Fruit fly (Drosophila melanogaster) whole organism, embryonic: ENCODE measurements around the gene Nup358.

Source experiments
- CG10209 ChIP-seq: fragments of 200-800 bp; sonication (Bioruptor generic); optimal IDR thresholded peaks from 3 replicates; lab custom pipeline; 2017; ENCODE audit warnings: missing biosample characterization, mild to moderate bottlenecking, missing genetic modification characterization, missing genetic modification reagents
- CG10565 ChIP-seq: fragments of 200-800 bp; sonication (Bioruptor generic); optimal IDR thresholded peaks from 3 replicates; lab custom pipeline; 2016; ENCODE audit warnings: missing biosample characterization, mild to moderate bottlenecking, missing genetic modification characterization
- CG11247 ChIP-seq: fragments of 200-800 bp; sonication (Bioruptor generic); IDR thresholded peaks from 2 replicates; pipeline ENCODE4 v1.3.6; 2022; ENCODE audit warnings: missing biosample characterization, missing genetic modification characterization
- CG12236 ChIP-seq: fragments of 200-800 bp; sonication (Bioruptor generic); optimal IDR thresholded peaks from 2 replicates; lab custom pipeline; 2016; ENCODE audit warnings: missing biosample characterization, missing genetic modification characterization
- CG13296 ChIP-seq: fragments of 200-800 bp; sonication (Bioruptor generic); optimal IDR thresholded peaks from 3 replicates; lab custom pipeline; 2018; ENCODE audit warnings: missing biosample characterization, mild to moderate bottlenecking, missing genetic modification characterization
- CG14965 ChIP-seq: fragments of 200-800 bp; sonication (Bioruptor generic); optimal IDR thresholded peaks from 2 replicates; lab custom pipeline; 2016; ENCODE audit warnings: missing biosample characterization, missing genetic modification characterization, borderline replicate concordance
- CG15514 ChIP-seq: fragments of 200-800 bp; sonication (Bioruptor generic); optimal IDR thresholded peaks from 3 replicates; lab custom pipeline; 2017; ENCODE audit warnings: missing biosample characterization, missing genetic modification characterization, mild to moderate bottlenecking, moderate library complexity, missing genetic modification reagents
- CG15601 ChIP-seq: fragments of 200-800 bp; sonication (Bioruptor generic); optimal IDR thresholded peaks from 3 replicates; lab custom pipeline; 2019; ENCODE audit warnings: missing biosample characterization, mild to moderate bottlenecking, missing genetic modification characterization, moderate library complexity
- CG16815 ChIP-seq: fragments of 200-800 bp; sonication (Bioruptor generic); optimal IDR thresholded peaks from 3 replicates; lab custom pipeline; 2017; ENCODE audit warnings: missing biosample characterization, mild to moderate bottlenecking, missing genetic modification characterization
- CG17186 ChIP-seq: fragments of 200-800 bp; sonication (Bioruptor generic); optimal IDR thresholded peaks from 3 replicates; lab custom pipeline; 2017; ENCODE audit warnings: missing biosample characterization, missing genetic modification reagents, missing genetic modification characterization
- CG2116 ChIP-seq: fragments of 200-800 bp; sonication (Bioruptor generic); optimal IDR thresholded peaks from 3 replicates; lab custom pipeline; 2018; ENCODE audit warnings: missing biosample characterization, mild to moderate bottlenecking, missing genetic modification characterization
- CG2889 ChIP-seq: fragments of 200-800 bp; sonication (Bioruptor generic); IDR thresholded peaks from 3 replicates; pipeline ENCODE4 v1.3.6; 2022; ENCODE audit warnings: missing biosample characterization, missing genetic modification characterization
- CG31388 ChIP-seq: fragments of 200-800 bp; sonication (Bioruptor generic); optimal IDR thresholded peaks from 2 replicates; lab custom pipeline; 2016; ENCODE audit warnings: missing biosample characterization, missing genetic modification characterization
- CG32532 ChIP-seq: fragments of 200-800 bp; sonication (Bioruptor generic); IDR thresholded peaks from 2 replicates; pipeline ENCODE4 v1.3.6; 2022; ENCODE audit warnings: missing biosample characterization, missing genetic modification characterization
- CG6765 ChIP-seq: fragments of 200-800 bp; sonication (Bioruptor generic); optimal IDR thresholded peaks from 3 replicates; lab custom pipeline; 2017; ENCODE audit warnings: missing biosample characterization, mild to moderate bottlenecking, missing genetic modification characterization
- CG6791 ChIP-seq: fragments of 200-800 bp; sonication (Bioruptor generic); IDR thresholded peaks from 3 replicates; pipeline ENCODE4 v1.3.6; 2022; ENCODE audit warnings: missing biosample characterization, missing genetic modification characterization; ENCODE audit not compliant: partially characterized antibody
- CG7928 ChIP-seq: fragments of 200-800 bp; sonication (Bioruptor generic); optimal IDR thresholded peaks from 2 replicates; lab custom pipeline; 2017; ENCODE audit warnings: missing biosample characterization, mild to moderate bottlenecking, missing genetic modification characterization
- CoRest ChIP-seq: fragments of 200-800 bp; sonication (Bioruptor generic); optimal IDR thresholded peaks from 3 replicates; lab custom pipeline; 2018; ENCODE audit warnings: missing biosample characterization, mild to moderate bottlenecking, missing genetic modification characterization, moderate library complexity
- Dad ChIP-seq: fragments of 200-800 bp; sonication (Bioruptor generic); optimal IDR thresholded peaks from 3 replicates; lab custom pipeline; 2016; ENCODE audit warnings: missing biosample characterization, missing genetic modification characterization
- Dll ChIP-seq: fragments of 200-800 bp; sonication (Bioruptor generic); IDR thresholded peaks from 4 replicates; pipeline ENCODE4 v1.3.6; 2022; ENCODE audit warnings: missing biosample characterization, missing genetic modification characterization; ENCODE audit not compliant: partially characterized antibody
- Ets65A ChIP-seq: fragments of 200-800 bp; sonication (Bioruptor generic); peaks from one replicate; lab custom pipeline; 2016; ENCODE audit warnings: missing biosample characterization, missing genetic modification characterization
- HLH4C ChIP-seq: fragments of 200-800 bp; sonication (Bioruptor generic); IDR thresholded peaks from 3 replicates; pipeline ENCODE4 v1.3.6; 2022; ENCODE audit warnings: missing biosample characterization, missing genetic modification characterization; ENCODE audit not compliant: partially characterized antibody
- Opbp ChIP-seq: fragments of 200-800 bp; sonication (Bioruptor generic); IDR thresholded peaks from 3 replicates; pipeline ENCODE4 v1.3.6; 2022; ENCODE audit warnings: missing biosample characterization, missing genetic modification characterization; ENCODE audit not compliant: partially characterized antibody
- Scr ChIP-seq: fragments of 200-800 bp; sonication (Bioruptor generic); IDR thresholded peaks from 2 replicates; pipeline ENCODE4 v1.3.6; 2022; ENCODE audit warnings: missing biosample characterization, missing genetic modification characterization; ENCODE audit not compliant: partially characterized antibody
- Sin3A ChIP-seq: fragments of >200 bp; optimal IDR thresholded peaks from 2 replicates; lab custom pipeline; 2018
- Sox102F ChIP-seq: fragments of 200-800 bp; sonication (Bioruptor generic); optimal IDR thresholded peaks from 2 replicates; lab custom pipeline; 2018; ENCODE audit warnings: missing biosample characterization, mild to moderate bottlenecking, missing genetic modification characterization, moderate library complexity
- Sry-δ ChIP-seq: fragments of 200-800 bp; sonication (Bioruptor generic); optimal IDR thresholded peaks from 2 replicates; lab custom pipeline; 2016; ENCODE audit warnings: missing biosample characterization, missing genetic modification characterization
- al ChIP-seq: fragments of 200-800 bp; sonication (Bioruptor generic); IDR thresholded peaks from 2 replicates; pipeline ENCODE4 v1.3.6; 2022; ENCODE audit warnings: missing biosample characterization, missing genetic modification characterization
- bab2 ChIP-seq: fragments of 200-800 bp; sonication (Bioruptor generic); optimal IDR thresholded peaks from 2 replicates; lab custom pipeline; 2016; ENCODE audit warnings: missing biosample characterization, missing genetic modification characterization
- btn ChIP-seq: fragments of 200-800 bp; sonication (Bioruptor generic); optimal IDR thresholded peaks from 2 replicates; lab custom pipeline; 2016; ENCODE audit warnings: missing biosample characterization, missing genetic modification characterization
- corto ChIP-seq: fragments of 200-800 bp; sonication (Bioruptor generic); optimal IDR thresholded peaks from 2 replicates; lab custom pipeline; 2016; ENCODE audit warnings: missing biosample characterization, mild to moderate bottlenecking, missing genetic modification characterization, moderate library complexity
- dm ChIP-seq: fragments of 200-800 bp; sonication (Bioruptor generic); optimal IDR thresholded peaks from 3 replicates; lab custom pipeline; 2016; ENCODE audit warnings: missing biosample characterization, missing genetic modification characterization
- esg ChIP-seq: fragments of 200-800 bp; sonication (Bioruptor generic); conservative IDR thresholded peaks from 2 replicates; pipeline ENCODE4 v1.3.6; 2022; ENCODE audit warnings: missing biosample characterization, missing genetic modification characterization
- fd64A ChIP-seq: fragments of 200-800 bp; sonication (Bioruptor generic); optimal IDR thresholded peaks from 3 replicates; lab custom pipeline; 2018; ENCODE audit warnings: missing biosample characterization, mild to moderate bottlenecking, missing genetic modification characterization
- fru ChIP-seq: fragments of >200 bp; optimal IDR thresholded peaks from 2 replicates; lab custom pipeline; 2017
- gce ChIP-seq: fragments of 200-800 bp; sonication (Bioruptor generic); IDR thresholded peaks from 3 replicates; pipeline ENCODE4 v1.3.6; 2022; ENCODE audit warnings: missing biosample characterization, missing genetic modification characterization
- gsb-n ChIP-seq: fragments of 200-800 bp; sonication (Bioruptor generic); optimal IDR thresholded peaks from 3 replicates; lab custom pipeline; 2018; ENCODE audit warnings: missing biosample characterization, mild to moderate bottlenecking, missing genetic modification characterization
- inv ChIP-seq: fragments of 200-800 bp; sonication (Bioruptor generic); IDR thresholded peaks from 2 replicates; pipeline ENCODE4 v1.3.6; 2022; ENCODE audit warnings: missing biosample characterization, missing genetic modification characterization; ENCODE audit not compliant: partially characterized antibody
- kah ChIP-seq: fragments of 200-800 bp; sonication (Bioruptor generic); optimal IDR thresholded peaks from 2 replicates; lab custom pipeline; 2018; ENCODE audit warnings: missing biosample characterization, mild to moderate bottlenecking, missing genetic modification characterization
- knrl ChIP-seq: fragments of 200-800 bp; sonication (Bioruptor generic); IDR thresholded peaks from 3 replicates; pipeline ENCODE4 v1.3.6; 2022; ENCODE audit warnings: missing biosample characterization, missing genetic modification characterization; ENCODE audit not compliant: partially characterized antibody
- pb ChIP-seq: fragments of 200-800 bp; sonication (Bioruptor generic); optimal IDR thresholded peaks from 3 replicates; lab custom pipeline; 2016; ENCODE audit warnings: missing biosample characterization, missing genetic modification characterization
- pho ChIP-seq: fragments of 200-800 bp; sonication (Bioruptor generic); optimal IDR thresholded peaks from 2 replicates; lab custom pipeline; 2016; ENCODE audit warnings: missing biosample characterization, missing genetic modification characterization
- sc ChIP-seq, 3 experiments: fragments of >200 bp in 2 of 3; fragments of 200-800 bp in 1 of 3; sonication (Bioruptor generic) in 1 of 3; optimal IDR thresholded peaks; 2 replicates in 2 of 3; 3 replicates in 1 of 3; lab custom pipeline; 2017; ENCODE audit warnings: mild to moderate bottlenecking in 1 of 3, missing biosample characterization in 1 of 3, missing genetic modification characterization in 1 of 3, missing genetic modification reagents in 1 of 3
- so ChIP-seq: fragments of 200-800 bp; sonication (Bioruptor generic); IDR thresholded peaks from 3 replicates; pipeline ENCODE4 v1.3.6; 2022; ENCODE audit warnings: missing biosample characterization, missing genetic modification characterization
- sob ChIP-seq: fragments of 200-800 bp; sonication (Bioruptor generic); IDR thresholded peaks from 2 replicates; pipeline ENCODE4 v1.3.6; 2022; ENCODE audit warnings: missing biosample characterization, missing genetic modification characterization
- tap ChIP-seq: fragments of 200-800 bp; optimal IDR thresholded peaks from 3 replicates; lab custom pipeline; 2019; ENCODE audit warnings: missing biosample characterization, mild to moderate bottlenecking, missing genetic modification characterization, moderate library complexity
- vnd ChIP-seq: fragments of 200-800 bp; sonication (Bioruptor generic); IDR thresholded peaks from 3 replicates; pipeline ENCODE4 v1.3.6; 2022; ENCODE audit warnings: missing biosample characterization, missing genetic modification characterization; ENCODE audit not compliant: partially characterized antibody
- wor ChIP-seq: fragments of 200-800 bp; sonication (Bioruptor generic); IDR thresholded peaks from 2 replicates; pipeline ENCODE4 v1.3.6; 2022; ENCODE audit warnings: missing biosample characterization, missing genetic modification characterization

Gene Nup358

dm6 chr3R:25249145-25250141, at the start of gene Nup358 (continued):
- TF ChIP-seq CG15601 (peak; percentile 37), so (GFP tag; lab: Robert Waterston, UW) (no peak), CG10565 (GFP tag; lab: Kevin White, UChicago) (no peak), CoRest (tag; lab: Kevin White, UChicago) (peak; percentile 22), CG11247 (GFP tag; lab: Robert Waterston, UW) (no peak), Ets65A (GFP tag; lab: Kevin White, UChicago) (no peak), CG32532 (GFP tag; lab: Robert Waterston, UW) (peak; percentile 21; the same call in 1 of the 2 replicates), pho (GFP tag; lab: Kevin White, UChicago) (peak; percentile 5), tap (tag; lab: Kevin White, UChicago) (no peak), CG16815 (GFP tag; lab: Kevin White, UChicago) (no peak), CG13296 (GFP tag; lab: Kevin White, UChicago) (no peak), gsb-n (tag; lab: Kevin White, UChicago) (no peak), CG15514 (peak; percentile 33), inv (GFP tag; lab: Robert Waterston, UW) (peak; percentile 98), bab2 (GFP tag; lab: Kevin White, UChicago) (no peak), CG2889 (no peak), Sry-δ (peak; percentile 91), Sox102F (GFP tag; lab: Kevin White, UChicago) (no peak), Scr (GFP tag; lab: Robert Waterston, UW) (peak; percentile 98), sob (GFP tag; lab: Robert Waterston, UW) (no peak), fd64A (GFP tag; lab: Kevin White, UChicago) (no peak), CG31388 (GFP tag; lab: Kevin White, UChicago) (no peak), Sin3A (lab: Kevin White, UChicago) (peak; percentile 75), Dll (GFP tag; lab: Robert Waterston, UW) (peak; percentile 96), CG14965 (GFP tag; lab: Kevin White, UChicago) (no peak), CG7928 (GFP tag; lab: Kevin White, UChicago) (peak; percentile 8), HLH4C (GFP tag; lab: Robert Waterston, UW) (peak; percentile 99), vnd (GFP tag; lab: Robert Waterston, UW) (peak; percentile 97), gce (GFP tag; lab: Robert Waterston, UW) (no peak), sc (optimal IDR thresholded peaks at IDR 0.05; lab: Kevin White, UChicago) (no peak), sc (GFP tag; optimal IDR thresholded peaks at IDR 0.05; lab: Kevin White, UChicago) (no peak), kah (GFP tag; lab: Kevin White, UChicago) (no peak), Opbp (GFP tag; lab: Robert Waterston, UW) (peak; percentile 99), fru (no peak), Dad (no peak), dm (peak; percentile 21), CG6765 (GFP tag; lab: Kevin White, UChicago) (no peak), al (GFP tag; lab: Robert Waterston, UW) (0 out of 2 replicates have a peak, but pooled peaks have one; percentile 5), btn (GFP tag; lab: Kevin White, UChicago) (no peak), CG17186 (GFP tag; lab: Kevin White, UChicago) (peak; percentile 58), pb (GFP tag; lab: Kevin White, UChicago) (no peak), CG2116 (GFP tag; lab: Kevin White, UChicago) (peak; percentile 76), knrl (GFP tag; lab: Robert Waterston, UW) (peak; percentile 98), CG6791 (GFP tag; lab: Robert Waterston, UW) (peak; percentile 99), wor (GFP tag; lab: Robert Waterston, UW) (no peak), esg (GFP tag; lab: Robert Waterston, UW) (no peak), corto (GFP tag; lab: Kevin White, UChicago) (peak; percentile 16), CG10209 (GFP tag; lab: Kevin White, UChicago) (no peak), CG12236 (GFP tag; lab: Kevin White, UChicago) (no peak)
